Fruit fly (Drosophila melanogaster): ENCODE results near the gene Tim9a.

Tim9a gene

DNA sequence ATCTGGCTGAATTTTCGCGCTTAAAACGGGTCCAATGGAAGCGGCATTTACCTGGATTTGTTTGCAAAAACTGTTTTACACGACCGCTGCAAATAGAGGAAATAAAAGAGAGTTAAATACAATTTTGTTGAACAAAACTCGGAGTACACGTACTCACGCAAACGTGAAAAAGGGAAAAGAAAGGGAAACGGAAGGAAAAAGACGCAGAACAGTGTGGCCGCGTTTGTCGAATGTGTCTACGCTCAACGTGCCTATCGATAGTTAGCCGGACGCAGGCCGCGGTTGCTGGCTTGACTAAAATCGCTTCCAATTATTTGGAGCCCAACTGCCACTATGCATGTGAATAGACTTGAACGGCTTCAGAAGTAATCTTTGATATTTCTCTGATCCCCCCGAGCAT, 47.6 kb upstream of the Tim9a start, which contains the start of gene RpS15Aa (continued):
- peak; percentile 67 for TF ChIP-seq Lhr (GFP tag; optimal IDR thresholded peaks at IDR 0.05)
- TF ChIP-seq CG12659 (GFP tag; optimal IDR thresholded peaks at IDR 0.05) = peak; percentile 77
- 0 out of 2 replicates have a peak, but pooled peaks have one; percentile 15 for TF ChIP-seq Poxn (GFP tag; IDR thresholded peaks at IDR 0.05)
- peak; percentile 90 for TF ChIP-seq CG33213 (GFP tag; optimal IDR thresholded peaks at IDR 0.05)
- TF ChIP-seq CG15269 (tag; optimal IDR thresholded peaks at IDR 0.05) = peak; percentile 56
- peak; percentile 47 for TF ChIP-seq CG3407 (GFP tag; optimal IDR thresholded peaks at IDR 0.05)
- peak; percentile 75 for TF ChIP-seq CG7271 (tag; optimal IDR thresholded peaks at IDR 0.05)
- TF ChIP-seq corto (GFP tag; optimal IDR thresholded peaks at IDR 0.05) = no peak
- peak; percentile 69 for TF ChIP-seq Optix (GFP tag; IDR thresholded peaks at IDR 0.05)
- peak; percentile 75 for TF ChIP-seq her (GFP tag; optimal IDR thresholded peaks at IDR 0.05)
- peak; percentile 82 for TF ChIP-seq CG14014 (GFP tag; IDR thresholded peaks at IDR 0.05)
- TF ChIP-seq CG3163 (GFP tag; optimal IDR thresholded peaks at IDR 0.05) = peak; percentile 61
- TF ChIP-seq psq (GFP tag; optimal IDR thresholded peaks at IDR 0.05) = peak; percentile 7
- peak; percentile 58; the same call in 1 of the 2 replicates for TF ChIP-seq HLH3B (GFP tag; IDR thresholded peaks at IDR 0.05)
- no peak for TF ChIP-seq Deaf1 (tag; optimal IDR thresholded peaks at IDR 0.05)
- peak; percentile 71 for TF ChIP-seq ara (GFP tag; IDR thresholded peaks at IDR 0.05)
- peak; percentile 62; the same call in 1 of the 2 replicates for TF ChIP-seq CG10321 (GFP tag; IDR thresholded peaks at IDR 0.05)
- TF ChIP-seq insv (GFP tag; optimal IDR thresholded peaks at IDR 0.05) = peak in 1 of 2 experiments; percentile 55
- TF ChIP-seq CG8765 (GFP tag; IDR thresholded peaks at IDR 0.05) = peak; percentile 56; the same call in 1 of the 2 replicates
- peak; percentile 67; the same call in 1 of the 3 replicates for TF ChIP-seq C15 (GFP tag; IDR thresholded peaks at IDR 0.05)
- 0 out of 3 replicates have a peak, but pooled peaks have one; percentile 52 for TF ChIP-seq mld (GFP tag; IDR thresholded peaks at IDR 0.05; ENCODE audit: partially characterized antibody)
- peak; percentile 86 for TF ChIP-seq nom (GFP tag; optimal IDR thresholded peaks at IDR 0.05)
- peak; percentile 39 for TF ChIP-seq tin (GFP tag; optimal IDR thresholded peaks at IDR 0.05)
- peak; percentile 43 for TF ChIP-seq CG9437 (GFP tag; optimal IDR thresholded peaks at IDR 0.05)
- TF ChIP-seq CG6765 (GFP tag; optimal IDR thresholded peaks at IDR 0.05) = peak; percentile 86
- peak; percentile 66 for TF ChIP-seq CG4707 (GFP tag; optimal IDR thresholded peaks at IDR 0.05)
- TF ChIP-seq CG3847 (GFP tag; IDR thresholded peaks at IDR 0.05) = peak; percentile 82
- TF ChIP-seq CG10267 (tag; optimal IDR thresholded peaks at IDR 0.05) = peak; percentile 46
- peak; percentile 83 for TF ChIP-seq sob (GFP tag; IDR thresholded peaks at IDR 0.05)
- TF ChIP-seq en (GFP tag; optimal IDR thresholded peaks at IDR 0.05) = peak; percentile 74
- peak; percentile 89 for TF ChIP-seq CG7987 (GFP tag; optimal IDR thresholded peaks at IDR 0.05)
- peak; percentile 80 for TF ChIP-seq sens-2 (GFP tag; IDR thresholded peaks at IDR 0.05)
- peak; percentile 68 for TF ChIP-seq fd64A (GFP tag; optimal IDR thresholded peaks at IDR 0.05)
- 0 out of 3 replicates have a peak, but pooled peaks have one; percentile 20 for TF ChIP-seq jigr1 (GFP tag; IDR thresholded peaks at IDR 0.05)
- peak; percentile 66 for TF ChIP-seq tgo (GFP tag; IDR thresholded peaks at IDR 0.05)
- TF ChIP-seq ash1 (GFP tag; optimal IDR thresholded peaks at IDR 0.05) = peak; percentile 47
- peak; percentile 69 for TF ChIP-seq Fer3 (tag; optimal IDR thresholded peaks at IDR 0.05)
- peak; percentile 56 for TF ChIP-seq crc (GFP tag; optimal IDR thresholded peaks at IDR 0.05)
- TF ChIP-seq scrt (GFP tag; optimal IDR thresholded peaks at IDR 0.05) = peak; percentile 75
- peak; percentile 66 for TF ChIP-seq repo (GFP tag; optimal IDR thresholded peaks at IDR 0.05)
- peak; percentile 42 for TF ChIP-seq CG12299 (tag; optimal IDR thresholded peaks at IDR 0.05)
- TF ChIP-seq CG10979 (tag; optimal IDR thresholded peaks at IDR 0.05) = peak; percentile 50
- TF ChIP-seq CG16813 (GFP tag; IDR thresholded peaks at IDR 0.05; ENCODE audit: partially characterized antibody) = peak; percentile 65; the same call in 2 of the 3 replicates
- TF ChIP-seq Hand (GFP tag; optimal IDR thresholded peaks at IDR 0.05) = peak; percentile 54
- peak; percentile 12; the same call in 1 of the 2 replicates for TF ChIP-seq esg (GFP tag; conservative IDR thresholded peaks at IDR 0.05)
- no peak for TF ChIP-seq Bdp1 (GFP tag; optimal IDR thresholded peaks at IDR 0.05)
- TF ChIP-seq CG6791 (GFP tag; IDR thresholded peaks at IDR 0.05; ENCODE audit: partially characterized antibody) = peak; percentile 73
- TF ChIP-seq CG8478 (optimal IDR thresholded peaks at IDR 0.05) = no peak
- peak; percentile 18 for TF ChIP-seq CG4617 (GFP tag; optimal IDR thresholded peaks at IDR 0.05; ENCODE audit: borderline replicate concordance)
- peak; percentile 91 for TF ChIP-seq CG8089 (GFP tag; optimal IDR thresholded peaks at IDR 0.05)
